Fruit fly (Drosophila melanogaster) whole organism, wandering third instar larva: ENCODE results near the gene Scgbeta.

Experiments used
- CG9705 ChIP-seq: fragments of 200-800 bp; sonication (Bioruptor generic); optimal IDR thresholded peaks from 2 replicates; lab custom pipeline; 2018; ENCODE audit warnings: missing biosample characterization, mild to moderate bottlenecking, missing genetic modification characterization
- Dif ChIP-seq: fragments of 200-275, 200-300 bp; sonication (Bioruptor generic); optimal IDR thresholded peaks from 2 replicates; lab custom pipeline; 2018; ENCODE audit warnings: missing biosample characterization, missing genetic modification characterization; ENCODE audit not compliant: partially characterized antibody
- HLH106 ChIP-seq: fragments of 200-800 bp; optimal IDR thresholded peaks from 3 replicates; lab custom pipeline; 2019; ENCODE audit warnings: missing biosample characterization, mild to moderate bottlenecking, missing genetic modification characterization, moderate library complexity
- Hnf4 ChIP-seq: fragments of 200-800 bp; sonication (Bioruptor generic); optimal IDR thresholded peaks from 2 replicates; lab custom pipeline; 2016; ENCODE audit warnings: missing biosample characterization, mild to moderate bottlenecking, missing genetic modification characterization
- Hr83 ChIP-seq: fragments of 200-300 bp; sonication (Bioruptor generic); optimal IDR thresholded peaks from 2 replicates; lab custom pipeline; 2016; ENCODE audit warnings: missing biosample characterization, mild to moderate bottlenecking, missing genetic modification characterization, moderate library complexity; ENCODE audit not compliant: poor library complexity, severe bottlenecking
- Jra ChIP-seq: sonication (Bioruptor generic); optimal IDR thresholded peaks from 2 replicates; lab custom pipeline; 2016; ENCODE audit warnings: missing biosample characterization, missing genetic modification characterization
- Mio ChIP-seq: sonication (Bioruptor generic); optimal IDR thresholded peaks from 2 replicates; lab custom pipeline; 2016; ENCODE audit warnings: missing biosample characterization, missing genetic modification characterization
- Myc ChIP-seq: fragments of >200 bp; optimal IDR thresholded peaks from 2 replicates; lab custom pipeline; 2017
- N ChIP-seq: fragments of >200 bp; optimal IDR thresholded peaks from 2 replicates; lab custom pipeline; 2018; ENCODE audit warnings: missing biosample characterization, missing external identifiers, missing genetic modification characterization
- OdsH ChIP-seq: fragments of 200-800 bp; sonication (Bioruptor generic); optimal IDR thresholded peaks from 2 replicates; lab custom pipeline; 2016; ENCODE audit warnings: missing biosample characterization, mild to moderate bottlenecking, missing genetic modification characterization
- Rel ChIP-seq, 2 experiments: fragments of 200-800 bp; sonication (Bioruptor generic) in 1 of 2; optimal IDR thresholded peaks; 2 replicates in 1 of 2; 3 replicates in 1 of 2; lab custom pipeline; 2016 to 2019; ENCODE audit warnings: mild to moderate bottlenecking in 2 of 2, missing biosample characterization in 2 of 2, missing genetic modification characterization in 2 of 2, moderate library complexity in 1 of 2
- Sp1 ChIP-seq: fragments of 200-800 bp; sonication (Bioruptor generic); optimal IDR thresholded peaks from 3 replicates; lab custom pipeline; 2019; ENCODE audit warnings: missing biosample characterization, mild to moderate bottlenecking, missing genetic modification characterization, moderate library complexity
- Vsx2 ChIP-seq: fragments of 200-300, 225-300 bp; sonication (Bioruptor generic); optimal IDR thresholded peaks from 2 replicates; lab custom pipeline; 2018; ENCODE audit warnings: missing biosample characterization, missing genetic modification characterization; ENCODE audit not compliant: partially characterized antibody
- br ChIP-seq: fragments of 200-800 bp; sonication (Bioruptor generic); optimal IDR thresholded peaks from 2 replicates; lab custom pipeline; 2016; ENCODE audit warnings: missing biosample characterization, missing genetic modification characterization
- brk ChIP-seq: fragments of 200-800 bp; sonication (Bioruptor generic); optimal IDR thresholded peaks from 2 replicates; lab custom pipeline; 2016; ENCODE audit warnings: missing biosample characterization, mild to moderate bottlenecking, missing genetic modification characterization
- dmrt93B ChIP-seq: fragments of 200-800 bp; sonication (Bioruptor generic); optimal IDR thresholded peaks from 2 replicates; lab custom pipeline; 2018; ENCODE audit warnings: missing biosample characterization, mild to moderate bottlenecking, missing genetic modification characterization
- dsf ChIP-seq: sonication (Bioruptor generic); optimal IDR thresholded peaks from 2 replicates; lab custom pipeline; 2016; ENCODE audit warnings: missing biosample characterization, missing genetic modification characterization, borderline replicate concordance
- ey ChIP-seq: fragments of 200-800 bp; sonication (Bioruptor generic); optimal IDR thresholded peaks from 2 replicates; lab custom pipeline; 2016; ENCODE audit warnings: missing biosample characterization, missing genetic modification characterization
- foxo ChIP-seq, 2 experiments: fragments of 200-800 bp; sonication (Bioruptor generic); optimal IDR thresholded peaks; 2 replicates in 1 of 2; 3 replicates in 1 of 2; lab custom pipeline; 2016 to 2017; ENCODE audit warnings: missing biosample characterization in 2 of 2, missing genetic modification characterization in 2 of 2
- fru ChIP-seq: fragments of 200-800 bp; sonication (Bioruptor generic); optimal IDR thresholded peaks from 3 replicates; lab custom pipeline; 2016; ENCODE audit warnings: missing biosample characterization, mild to moderate bottlenecking, missing genetic modification characterization
- h ChIP-seq: fragments of 200-800 bp; sonication (Bioruptor generic); optimal IDR thresholded peaks from 3 replicates; lab custom pipeline; 2016; ENCODE audit warnings: missing biosample characterization, mild to moderate bottlenecking, missing genetic modification characterization
- jim ChIP-seq: fragments of 175-275, 200-325 bp; sonication (Bioruptor generic); optimal IDR thresholded peaks from 2 replicates; lab custom pipeline; 2016; ENCODE audit warnings: missing biosample characterization, mild to moderate bottlenecking, missing genetic modification characterization
- lola ChIP-seq: fragments of >200 bp; optimal IDR thresholded peaks from 2 replicates; lab custom pipeline; 2017; ENCODE audit warnings: missing biosample characterization, missing genetic modification characterization
- pan ChIP-seq: fragments of >200 bp; optimal IDR thresholded peaks from 2 replicates; lab custom pipeline; 2017
- psq ChIP-seq: fragments of 200-800 bp; sonication (Bioruptor generic); optimal IDR thresholded peaks from 3 replicates; lab custom pipeline; 2017; ENCODE audit warnings: missing biosample characterization, mild to moderate bottlenecking, missing genetic modification characterization, moderate library complexity
- rgr ChIP-seq: fragments of 200-800 bp; sonication (Bioruptor generic); optimal IDR thresholded peaks from 3 replicates; lab custom pipeline; 2016; ENCODE audit warnings: missing biosample characterization, mild to moderate bottlenecking, missing genetic modification characterization
- sage ChIP-seq: fragments of 200-800 bp; sonication (Bioruptor generic); optimal IDR thresholded peaks from 2 replicates; lab custom pipeline; 2016; ENCODE audit warnings: missing biosample characterization, mild to moderate bottlenecking, missing genetic modification characterization
- tai ChIP-seq: sonication (Bioruptor generic); optimal IDR thresholded peaks from 2 replicates; lab custom pipeline; 2016; ENCODE audit warnings: missing biosample characterization, missing genetic modification characterization
- usp ChIP-seq: fragments of >200 bp; optimal IDR thresholded peaks from 2 replicates; lab custom pipeline; 2017; ENCODE audit warnings: missing biosample characterization, missing genetic modification characterization
- woc ChIP-seq: sonication (Bioruptor generic); optimal IDR thresholded peaks from 2 replicates; lab custom pipeline; 2016; ENCODE audit warnings: missing biosample characterization, mild to moderate bottlenecking, missing genetic modification characterization

Gene Scgbeta

dm6 chr3R:12443769-12444168 is 21.5 kb upstream of the Scgbeta start:
- TF ChIP-seq lola (GFP tag; lab: Kevin White, UChicago) (peak; percentile 58), dmrt93B (GFP tag; lab: Kevin White, UChicago) (no peak), Hr83 (GFP tag; lab: Kevin White, UChicago) (peak; percentile 20), Rel (GFP tag; optimal IDR thresholded peaks at IDR 0.05; lab: Kevin White, UChicago) (no peak), Rel (tag; optimal IDR thresholded peaks at IDR 0.05; lab: Kevin White, UChicago) (peak; percentile 12)

dm6 chr3R:12442601-12443533 is 20.6 kb upstream of the Scgbeta start:
- TF ChIP-seq Dif (peak; percentile 11), foxo (GFP tag; optimal IDR thresholded peaks at IDR 0.05; lab: Kevin White, UChicago) (peak in 1 of 2 experiments; percentile 82), Sp1 (peak; percentile 84), N (GFP tag; lab: Kevin White, UChicago) (no peak), Myc (no peak), ey (GFP tag; lab: Kevin White, UChicago) (peak; percentile 68), Hnf4 (GFP tag; lab: Kevin White, UChicago) (peak; percentile 38), br (GFP tag; lab: Kevin White, UChicago) (peak; percentile 64), woc (GFP tag; lab: Kevin White, UChicago) (peak; percentile 37), HLH106 (tag; lab: Kevin White, UChicago) (peak; percentile 79), psq (peak; percentile 72), OdsH (GFP tag; lab: Kevin White, UChicago) (peak; percentile 83), sage (GFP tag; lab: Kevin White, UChicago) (no peak), brk (GFP tag; lab: Kevin White, UChicago) (peak; percentile 78), fru (GFP tag; lab: Kevin White, UChicago) (peak; percentile 77), h (peak; percentile 90), dmrt93B (GFP tag; lab: Kevin White, UChicago) (peak; percentile 44), CG9705 (GFP tag; lab: Kevin White, UChicago) (peak; percentile 45), lola (GFP tag; lab: Kevin White, UChicago) (no peak), Mio (GFP tag; lab: Kevin White, UChicago) (no peak), Rel (GFP tag; optimal IDR thresholded peaks at IDR 0.05; lab: Kevin White, UChicago) (no peak), Rel (tag; optimal IDR thresholded peaks at IDR 0.05; lab: Kevin White, UChicago) (no peak), Hr83 (GFP tag; lab: Kevin White, UChicago) (peak; percentile 56), dsf (GFP tag; lab: Kevin White, UChicago) (peak; percentile 28), Jra (peak; percentile 63), tai (peak; percentile 51), Vsx2 (no peak), rgr (peak; percentile 82)

dm6 chr3R:12441008-12441606 is 18.9 kb upstream of the Scgbeta start:
- TF ChIP-seq Vsx2 (no peak), Hr83 (GFP tag; lab: Kevin White, UChicago) (peak; percentile 55), woc (GFP tag; lab: Kevin White, UChicago) (peak; percentile 19), Rel (GFP tag; optimal IDR thresholded peaks at IDR 0.05; lab: Kevin White, UChicago) (no peak), Rel (tag; optimal IDR thresholded peaks at IDR 0.05; lab: Kevin White, UChicago) (peak; percentile 95), jim (no peak), rgr (peak; percentile 60), foxo (GFP tag; optimal IDR thresholded peaks at IDR 0.05; lab: Kevin White, UChicago) (peak in 1 of 2 experiments; percentile 16), h (peak; percentile 63), fru (GFP tag; lab: Kevin White, UChicago) (peak; percentile 20), Sp1 (peak; percentile 31), Hnf4 (GFP tag; lab: Kevin White, UChicago) (peak; percentile 1), usp (GFP tag; lab: Kevin White, UChicago) (no peak), Dif (peak; percentile 11), N (GFP tag; lab: Kevin White, UChicago) (no peak), pan (no peak)
